Fruit fly (Drosophila melanogaster): ENCODE measurements around the gene CG33178.
A peak's percentile ranks its signal among the peaks of the same experiment; 100 is the strongest.

Gene CG33178

dm6 chrX:15063404-15064062 is 19.1 kb upstream of the CG33178 start, which contains the start of the genes hiw and ND-B18 (continued):
- TF ChIP-seq Taf1 (GFP tag; IDR thresholded peaks at IDR 0.05), result no peak
- peak; percentile 79 for TF ChIP-seq CG3847 (GFP tag; IDR thresholded peaks at IDR 0.05)
- no peak for TF ChIP-seq CG7357 (GFP tag; IDR thresholded peaks at IDR 0.05)
- TF ChIP-seq CG1832 (GFP tag; optimal IDR thresholded peaks at IDR 0.05), result no peak
- TF ChIP-seq tgo (GFP tag; IDR thresholded peaks at IDR 0.05), result no peak
- peak; percentile 33; the same call in 2 of the 3 replicates for TF ChIP-seq CG6791 (GFP tag; IDR thresholded peaks at IDR 0.05; ENCODE audit: partially characterized antibody)
- TF ChIP-seq Ets97D (GFP tag; optimal IDR thresholded peaks at IDR 0.05), result peak; percentile 92
- TF ChIP-seq CG15479 (GFP tag; optimal IDR thresholded peaks at IDR 0.05), result peak; percentile 63
- TF ChIP-seq CG11696 (GFP tag; IDR thresholded peaks at IDR 0.05), result no peak
- no peak for TF ChIP-seq Lpt (GFP tag; optimal IDR thresholded peaks at IDR 0.05)
- TF ChIP-seq CG16779 (GFP tag; IDR thresholded peaks at IDR 0.05), result no peak
- no peak for TF ChIP-seq CG1602 (GFP tag; optimal IDR thresholded peaks at IDR 0.05)
- no peak for TF ChIP-seq CG9876 (GFP tag; optimal IDR thresholded peaks at IDR 0.05)
- TF ChIP-seq YL-1 (GFP tag; optimal IDR thresholded peaks at IDR 0.05), result peak; percentile 89
- TF ChIP-seq CG14965 (GFP tag; optimal IDR thresholded peaks at IDR 0.05; ENCODE audit: borderline replicate concordance), result no peak
- TF ChIP-seq CG3995 (GFP tag; optimal IDR thresholded peaks at IDR 0.05), result peak; percentile 64
- peak; percentile 30 for TF ChIP-seq CHES-1-like (GFP tag; optimal IDR thresholded peaks at IDR 0.05)
- TF ChIP-seq HLH54F (GFP tag; optimal IDR thresholded peaks at IDR 0.05), result peak; percentile 17
- TF ChIP-seq trh (GFP tag; optimal IDR thresholded peaks at IDR 0.05), result no peak
- TF ChIP-seq GATAe (GFP tag; conservative IDR thresholded peaks at IDR 0.05), result no peak

DNA sequence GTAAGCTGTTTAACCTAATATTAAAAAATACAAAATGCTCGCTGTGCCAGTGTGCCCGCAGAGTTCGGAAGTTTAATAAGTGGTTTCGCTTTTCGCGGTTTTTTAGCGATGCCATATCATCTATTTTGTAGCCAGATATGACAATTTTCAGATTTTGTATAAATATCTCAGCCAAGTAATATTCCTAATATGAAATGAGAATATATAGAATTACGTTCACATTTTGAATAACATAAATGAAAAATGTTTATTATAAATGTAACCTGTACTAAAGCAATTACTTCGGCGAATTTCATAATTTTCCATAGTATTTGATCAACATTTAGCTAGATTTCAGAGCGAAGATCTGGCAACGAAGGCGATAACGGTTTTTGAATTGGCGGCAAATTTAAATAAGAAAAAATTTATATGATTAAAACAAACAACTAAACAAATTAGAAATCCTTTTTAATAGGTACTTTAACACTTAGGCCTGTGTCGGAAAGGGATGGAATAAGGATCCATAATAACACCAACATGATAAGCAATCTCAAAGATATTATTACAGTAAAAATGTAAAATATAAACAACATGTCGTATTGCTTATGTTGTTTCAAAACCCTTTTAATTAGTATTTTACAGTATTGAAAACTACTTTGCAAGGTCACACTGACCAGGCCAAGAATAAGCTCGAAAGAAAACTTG is 16.1 kb upstream of the CG33178 start, which contains the start of the genes opm and dob:
TSS of gene opm (minus strand) at position 59 of the 684 bp plus-strand sequence.
TSS of gene dob (plus strand) at position 634 of the 684 bp plus-strand sequence.
- TF ChIP-seq bigmax (GFP tag; optimal IDR thresholded peaks at IDR 0.05) (peak; percentile 27), CG3847 (GFP tag; IDR thresholded peaks at IDR 0.05) (0 out of 2 replicates have a peak, but pooled peaks have one; percentile 23), CG31388 (GFP tag; optimal IDR thresholded peaks at IDR 0.05) (no peak), CoRest (tag; optimal IDR thresholded peaks at IDR 0.05) (peak; percentile 67), CG17359 (tag; optimal IDR thresholded peaks at IDR 0.05) (no peak), br (optimal IDR thresholded peaks at IDR 0.05) (no peak), TFAM (GFP tag; optimal IDR thresholded peaks at IDR 0.05) (no peak), CG17385 (GFP tag; optimal IDR thresholded peaks at IDR 0.05) (peak; percentile 30), GATAe (GFP tag; conservative IDR thresholded peaks at IDR 0.05) (no peak), CG1024 (GFP tag; IDR thresholded peaks at IDR 0.05) (no peak), Max (GFP tag; optimal IDR thresholded peaks at IDR 0.05) (peak; percentile 14), B-H2 (GFP tag; optimal IDR thresholded peaks at IDR 0.05) (peak; percentile 0), chn (GFP tag; optimal IDR thresholded peaks at IDR 0.05) (no peak), NfI (GFP tag; optimal IDR thresholded peaks at IDR 0.05) (no peak), eve (GFP tag; optimal IDR thresholded peaks at IDR 0.05) (no peak), nom (GFP tag; optimal IDR thresholded peaks at IDR 0.05) (no peak), esg (GFP tag; conservative IDR thresholded peaks at IDR 0.05) (no peak), pho (GFP tag; optimal IDR thresholded peaks at IDR 0.05) (peak; percentile 11), Hr39 (optimal IDR thresholded peaks at IDR 0.05) (no peak), dmrt11E (tag; optimal IDR thresholded peaks at IDR 0.05) (peak; percentile 24), CG18262 (tag; optimal IDR thresholded peaks at IDR 0.05) (peak; percentile 37), Ets97D (GFP tag; optimal IDR thresholded peaks at IDR 0.05) (peak; percentile 39), lov (optimal IDR thresholded peaks at IDR 0.05) (no peak), lov (GFP tag; IDR thresholded peaks at IDR 0.05) (no peak), CG34422 (GFP tag; IDR thresholded peaks at IDR 0.05) (no peak), Nf-YB (GFP tag; optimal IDR thresholded peaks at IDR 0.05) (no peak), grau (tag; optimal IDR thresholded peaks at IDR 0.05) (peak; percentile 54), Sox102F (GFP tag; optimal IDR thresholded peaks at IDR 0.05) (no peak), Ada2b (GFP tag; IDR thresholded peaks at IDR 0.05) (no peak), CG12659 (GFP tag; optimal IDR thresholded peaks at IDR 0.05) (peak; percentile 59), knrl (GFP tag; IDR thresholded peaks at IDR 0.05; ENCODE audit: partially characterized antibody) (no peak), Lhr (GFP tag; optimal IDR thresholded peaks at IDR 0.05) (peak; percentile 26)

Measured in whole organism, embryonic.